Worm (Caenorhabditis elegans) whole organism, L1 larva: ENCODE data around the gene F48B9.3.

ENCODE experiments used
- C04F5.9 ChIP-seq: sonication (generic microtip); optimal IDR thresholded peaks from 2 replicates; lab custom pipeline; 2016; ENCODE audit warnings: missing genetic modification characterization, missing compliant biosample characterization
- ama-1 ChIP-seq: fragments of 150-350 bp; optimal IDR thresholded peaks from 2 replicates; lab custom pipeline; 2014
- ceh-63 ChIP-seq: fragments of 200-800 bp; sonication (Bioruptor generic); optimal IDR thresholded peaks from 2 replicates; lab custom pipeline; 2018; ENCODE audit warnings: mild to moderate bottlenecking, missing genetic modification characterization, missing compliant biosample characterization
- ceh-8 ChIP-seq: fragments of 200-800 bp; sonication (Bioruptor generic); optimal IDR thresholded peaks from 2 replicates; lab custom pipeline; 2018; ENCODE audit warnings: mild to moderate bottlenecking, missing genetic modification characterization, moderate library complexity, missing compliant biosample characterization
- efl-3 ChIP-seq: fragments of 200-800 bp; sonication (Bioruptor generic); optimal IDR thresholded peaks from 2 replicates; lab custom pipeline; 2018; ENCODE audit warnings: mild to moderate bottlenecking, missing genetic modification characterization, missing compliant biosample characterization
- egl-27 ChIP-seq, 2 experiments: fragments of 150-350 bp in 1 of 2; sonication (generic microtip); optimal IDR thresholded peaks; 3 replicates each; lab custom pipeline; 2017 to 2018; ENCODE audit warnings: missing biosample characterization in 2 of 2, missing genetic modification characterization in 2 of 2, missing genetic modification reagents in 2 of 2
- elt-2 ChIP-seq: sonication (generic microtip); optimal IDR thresholded peaks from 2 replicates; lab custom pipeline; 2016; ENCODE audit warnings: missing genetic modification characterization, mild to moderate bottlenecking, inconsistent platforms, missing compliant biosample characterization, missing genetic modification reagents
- elt-3 ChIP-seq, 6 experiments: fragments of 150-350 bp in 1 of 6; sonication (generic microtip); optimal IDR thresholded peaks; 2 replicates each; lab custom pipeline; 2017 to 2018; ENCODE audit warnings: missing biosample characterization in 6 of 6, missing genetic modification characterization in 6 of 6, inconsistent platforms in 1 of 6
- ets-5 ChIP-seq: fragments of 200-800 bp; sonication (Bioruptor generic); IDR thresholded peaks from 2 replicates; pipeline ENCODE4 v1.3.6; 2022; ENCODE audit warnings: missing genetic modification characterization, missing compliant biosample characterization
- fkh-4 ChIP-seq: sonication (generic microtip); optimal IDR thresholded peaks from 2 replicates; lab custom pipeline; 2016; ENCODE audit warnings: missing compliant biosample characterization, missing genetic modification characterization, borderline replicate concordance
- fkh-8 ChIP-seq: sonication (generic microtip); optimal IDR thresholded peaks from 2 replicates; lab custom pipeline; 2016; ENCODE audit warnings: mild to moderate bottlenecking, missing genetic modification characterization, missing compliant biosample characterization
- hlh-4 ChIP-seq: sonication (generic microtip); optimal IDR thresholded peaks from 2 replicates; lab custom pipeline; 2016; ENCODE audit warnings: mild to moderate bottlenecking, missing genetic modification characterization, missing compliant biosample characterization
- hpl-2 ChIP-seq: fragments of 150-350 bp; optimal IDR thresholded peaks from 2 replicates; lab custom pipeline; 2014; ENCODE audit warnings: missing biosample characterization, missing genetic modification reagents, missing genetic modification characterization
- irx-1 ChIP-seq: sonication (generic microtip); optimal IDR thresholded peaks from 2 replicates; lab custom pipeline; 2016; ENCODE audit warnings: missing genetic modification characterization, missing compliant biosample characterization
- isw-1 ChIP-seq: fragments of 200-800 bp; sonication (Bioruptor generic); IDR thresholded peaks from 2 replicates; pipeline ENCODE4 v1.3.6; 2022; ENCODE audit warnings: missing genetic modification characterization, missing compliant biosample characterization
- jun-1 ChIP-seq: fragments of 150-350 bp; optimal IDR thresholded peaks from 2 replicates; lab custom pipeline; 2014; ENCODE audit warnings: missing biosample characterization, missing genetic modification reagents, missing genetic modification characterization
- lin-13 ChIP-seq: fragments of 150-350 bp; optimal IDR thresholded peaks from 2 replicates; lab custom pipeline; 2014; ENCODE audit warnings: missing biosample characterization, missing genetic modification reagents, missing genetic modification characterization
- lin-14 ChIP-seq: fragments of 200-800 bp; sonication (Bioruptor generic); optimal IDR thresholded peaks from 2 replicates; lab custom pipeline; 2018; ENCODE audit warnings: mild to moderate bottlenecking, missing genetic modification characterization, moderate library complexity, missing compliant biosample characterization
- lin-15B ChIP-seq: fragments of 150-350 bp; sonication (generic microtip); optimal IDR thresholded peaks from 3 replicates; lab custom pipeline; 2014; ENCODE audit warnings: missing biosample characterization, missing genetic modification characterization
- lin-39 ChIP-seq: fragments of 150-350 bp; optimal IDR thresholded peaks from 2 replicates; lab custom pipeline; 2014; ENCODE audit warnings: missing biosample characterization, missing genetic modification reagents, missing genetic modification characterization
- lir-3 ChIP-seq: sonication (generic microtip); optimal IDR thresholded peaks from 2 replicates; lab custom pipeline; 2016; ENCODE audit warnings: mild to moderate bottlenecking, missing genetic modification characterization, moderate library complexity, missing compliant biosample characterization; ENCODE audit not compliant: poor library complexity
- lsy-2 ChIP-seq, 2 experiments: fragments of 150-350 bp; optimal IDR thresholded peaks; 2 replicates each; lab custom pipeline; 2014; ENCODE audit warnings: missing biosample characterization in 2 of 2, missing genetic modification characterization in 2 of 2
- mab-9 ChIP-seq: fragments of 200-800 bp; sonication (Bioruptor generic); IDR thresholded peaks from 2 replicates; pipeline ENCODE4 v1.3.6; 2022; ENCODE audit warnings: missing genetic modification reagents, missing genetic modification characterization, missing compliant biosample characterization
- mdl-1 ChIP-seq, 2 experiments: fragments of 150-350 bp; optimal IDR thresholded peaks; 2 replicates each; lab custom pipeline; 2014 to 2017; ENCODE audit warnings: missing biosample characterization in 2 of 2, missing genetic modification characterization in 2 of 2, inconsistent platforms in 1 of 2
- mep-1 ChIP-seq: fragments of 150-350 bp; optimal IDR thresholded peaks from 2 replicates; lab custom pipeline; 2014; ENCODE audit warnings: missing biosample characterization, missing genetic modification characterization
- nhr-11 ChIP-seq: fragments of 150-350 bp; optimal IDR thresholded peaks from 2 replicates; lab custom pipeline; 2014; ENCODE audit warnings: missing biosample characterization, missing genetic modification characterization
- nhr-12 ChIP-seq: sonication (generic microtip); optimal IDR thresholded peaks from 2 replicates; lab custom pipeline; 2017; ENCODE audit warnings: missing biosample characterization, missing genetic modification characterization
- nhr-19 ChIP-seq: fragments of 200-800 bp; sonication (Bioruptor generic); conservative IDR thresholded peaks from 2 replicates; pipeline ENCODE4 v1.3.6; 2022; ENCODE audit warnings: missing genetic modification characterization, missing compliant biosample characterization
- nhr-20 ChIP-seq: sonication (generic microtip); optimal IDR thresholded peaks from 2 replicates; lab custom pipeline; 2016; ENCODE audit warnings: mild to moderate bottlenecking, missing genetic modification characterization, missing compliant biosample characterization
- nhr-76 ChIP-seq: sonication (generic microtip); optimal IDR thresholded peaks from 2 replicates; lab custom pipeline; 2017; ENCODE audit warnings: missing biosample characterization, missing genetic modification characterization
- nhr-77 ChIP-seq: fragments of 150-350 bp; optimal IDR thresholded peaks from 2 replicates; lab custom pipeline; 2014; ENCODE audit warnings: missing biosample characterization, missing genetic modification characterization
- nhr-84 ChIP-seq: sonication (generic microtip); optimal IDR thresholded peaks from 2 replicates; lab custom pipeline; 2017; ENCODE audit warnings: missing biosample characterization, missing genetic modification characterization
- nhr-85 ChIP-seq: sonication (generic microtip); peaks from one replicate; lab custom pipeline; 2016; ENCODE audit warnings: missing genetic modification characterization, inconsistent platforms, missing compliant biosample characterization
- pag-3 ChIP-seq: sonication (generic microtip); optimal IDR thresholded peaks from 2 replicates; lab custom pipeline; 2017; ENCODE audit warnings: missing genetic modification characterization, mild to moderate bottlenecking, missing compliant biosample characterization, antibody characterized with exemption, borderline replicate concordance; ENCODE audit not compliant: insufficient read depth
- pqm-1 ChIP-seq: sonication (generic microtip); optimal IDR thresholded peaks from 3 replicates; lab custom pipeline; 2017; ENCODE audit warnings: missing biosample characterization, missing genetic modification characterization
- rnt-1 ChIP-seq: sonication (generic microtip); optimal IDR thresholded peaks from 2 replicates; lab custom pipeline; 2016; ENCODE audit warnings: mild to moderate bottlenecking, missing genetic modification characterization, moderate library complexity, missing compliant biosample characterization
- skn-1 ChIP-seq: fragments of 150-350 bp; optimal IDR thresholded peaks from 2 replicates; lab custom pipeline; 2014; ENCODE audit warnings: missing biosample characterization, missing genetic modification characterization
- sox-4 ChIP-seq: sonication (generic microtip); optimal IDR thresholded peaks from 2 replicates; lab custom pipeline; 2016; ENCODE audit warnings: missing genetic modification characterization, missing compliant biosample characterization
- sptf-1 ChIP-seq: fragments of 150-350 bp; optimal IDR thresholded peaks from 2 replicates; lab custom pipeline; 2014; ENCODE audit warnings: missing biosample characterization, missing genetic modification characterization
- sup-37 ChIP-seq: fragments of 200-800 bp; sonication (Bioruptor generic); optimal IDR thresholded peaks from 2 replicates; lab custom pipeline; 2018; ENCODE audit warnings: mild to moderate bottlenecking, missing genetic modification characterization, missing compliant biosample characterization
- tbx-2 ChIP-seq: sonication (generic microtip); optimal IDR thresholded peaks from 2 replicates; lab custom pipeline; 2016; ENCODE audit warnings: missing genetic modification characterization, missing compliant biosample characterization
- tlp-1 ChIP-seq: fragments of 150-350 bp; optimal IDR thresholded peaks from 2 replicates; lab custom pipeline; 2014; ENCODE audit warnings: missing biosample characterization, missing genetic modification characterization
- unc-30 ChIP-seq: sonication (generic microtip); optimal IDR thresholded peaks from 2 replicates; lab custom pipeline; 2017; ENCODE audit warnings: missing biosample characterization, missing genetic modification characterization
- unc-86 ChIP-seq: sonication (generic microtip); optimal IDR thresholded peaks from 2 replicates; lab custom pipeline; 2016; ENCODE audit warnings: missing genetic modification characterization, missing compliant biosample characterization
- unc-98 ChIP-seq: fragments of 200-800 bp; sonication (Bioruptor generic); IDR thresholded peaks from 2 replicates; pipeline ENCODE4 v1.3.6; 2022; ENCODE audit warnings: missing genetic modification characterization, missing compliant biosample characterization
- xbp-1 ChIP-seq: sonication (generic microtip); optimal IDR thresholded peaks from 2 replicates; lab custom pipeline; 2016; ENCODE audit warnings: missing genetic modification characterization, missing compliant biosample characterization
- zag-1 ChIP-seq: fragments of 150-350 bp; optimal IDR thresholded peaks from 2 replicates; lab custom pipeline; 2014; ENCODE audit warnings: missing biosample characterization, missing genetic modification characterization
- zip-4 ChIP-seq: fragments of 200-800 bp; sonication (Bioruptor generic); optimal IDR thresholded peaks from 2 replicates; lab custom pipeline; 2018; ENCODE audit warnings: mild to moderate bottlenecking, missing genetic modification characterization, moderate library complexity, missing compliant biosample characterization
- ztf-11 ChIP-seq, 2 experiments: sonication (generic microtip); optimal IDR thresholded peaks; 2 replicates each; lab custom pipeline; 2016 to 2017; ENCODE audit warnings: missing genetic modification characterization in 2 of 2, missing biosample characterization in 1 of 2, missing compliant biosample characterization in 1 of 2
- ztf-4 ChIP-seq: fragments of 150-350 bp; optimal IDR thresholded peaks from 2 replicates; lab custom pipeline; 2014; ENCODE audit warnings: missing biosample characterization, missing genetic modification characterization

F48B9.3 gene

DNA sequence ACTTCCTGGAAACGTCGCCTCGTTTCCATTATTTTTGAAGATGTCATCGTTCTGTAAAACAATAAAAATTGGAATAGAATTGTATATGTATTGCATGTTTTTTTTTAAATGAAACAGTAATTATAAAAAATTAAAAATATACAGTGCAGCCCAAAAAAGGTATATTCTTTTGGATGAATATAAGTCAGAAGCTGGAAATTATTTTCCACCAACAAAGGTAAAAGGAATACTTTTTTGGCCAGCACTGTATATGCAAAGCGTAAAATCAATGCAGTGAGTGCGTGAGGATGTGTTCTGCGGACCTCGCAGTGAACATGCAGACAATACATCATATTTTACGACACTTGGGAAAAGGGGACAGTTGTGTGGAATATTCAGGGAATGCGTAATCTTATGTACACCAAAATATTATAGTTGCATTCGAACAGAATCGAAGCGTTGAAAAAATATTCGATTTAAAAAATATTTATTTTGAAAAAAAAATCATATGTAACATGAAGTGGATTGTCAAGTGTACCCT, 11.6 kb downstream of the F48B9.3 start, which contains the start of gene F48B9.8 (continued):
- no peak for TF ChIP-seq skn-1 (tag; lab: Kevin White, UChicago)
- TF ChIP-seq unc-98 (GFP tag; lab: Robert Waterston, UW): no peak
- peak in 1 of 2 experiments; percentile 54 for TF ChIP-seq lsy-2 (tag; optimal IDR thresholded peaks at IDR 0.05; lab: Kevin White, UChicago)
- no peak for TF ChIP-seq fkh-4 (tag; lab: Kevin White, UChicago)
- TF ChIP-seq efl-3: no peak
- TF ChIP-seq elt-2: no peak
- no peak for TF ChIP-seq ets-5 (GFP tag; lab: Robert Waterston, UW)
- peak; percentile 31 for TF ChIP-seq rnt-1
- TF ChIP-seq lin-15B (tag; lab: Kevin White, UChicago): no peak
- TF ChIP-seq nhr-85 (tag; lab: Kevin White, UChicago): no peak
- peak; percentile 27; the same call in 1 of the 2 replicates for TF ChIP-seq nhr-19 (GFP tag; lab: Robert Waterston, UW)
- TF ChIP-seq unc-30 (tag; lab: Kevin White, UChicago): no peak
- TF ChIP-seq sup-37 (GFP tag; lab: Kevin White, UChicago): no peak
- TF ChIP-seq fkh-8: no peak
- no peak for TF ChIP-seq nhr-84 (tag; lab: Kevin White, UChicago)
- no peak for TF ChIP-seq nhr-11 (tag; lab: Kevin White, UChicago)
- TF ChIP-seq mep-1 (tag; lab: Kevin White, UChicago): no peak
- no peak for TF ChIP-seq ama-1
- TF ChIP-seq jun-1: no peak
- no peak for TF ChIP-seq irx-1
- no peak for TF ChIP-seq pag-3
- no peak for TF ChIP-seq sox-4 (tag; lab: Kevin White, UChicago)
- no peak for TF ChIP-seq egl-27 (tag; optimal IDR thresholded peaks at IDR 0.05; lab: Kevin White, UChicago)
- no peak for TF ChIP-seq lin-14 (GFP tag; lab: Kevin White, UChicago)
- TF ChIP-seq lin-13 (GFP tag; lab: Kevin White, UChicago): no peak
- TF ChIP-seq sptf-1: no peak
- TF ChIP-seq nhr-77 (tag; lab: Kevin White, UChicago): no peak
- TF ChIP-seq hlh-4 (tag; lab: Kevin White, UChicago): no peak
- no peak for TF ChIP-seq ceh-8 (GFP tag; lab: Kevin White, UChicago)
- TF ChIP-seq ceh-63 (GFP tag; lab: Kevin White, UChicago): no peak
- no peak for TF ChIP-seq isw-1 (GFP tag; lab: Robert Waterston, UW)

DNA sequence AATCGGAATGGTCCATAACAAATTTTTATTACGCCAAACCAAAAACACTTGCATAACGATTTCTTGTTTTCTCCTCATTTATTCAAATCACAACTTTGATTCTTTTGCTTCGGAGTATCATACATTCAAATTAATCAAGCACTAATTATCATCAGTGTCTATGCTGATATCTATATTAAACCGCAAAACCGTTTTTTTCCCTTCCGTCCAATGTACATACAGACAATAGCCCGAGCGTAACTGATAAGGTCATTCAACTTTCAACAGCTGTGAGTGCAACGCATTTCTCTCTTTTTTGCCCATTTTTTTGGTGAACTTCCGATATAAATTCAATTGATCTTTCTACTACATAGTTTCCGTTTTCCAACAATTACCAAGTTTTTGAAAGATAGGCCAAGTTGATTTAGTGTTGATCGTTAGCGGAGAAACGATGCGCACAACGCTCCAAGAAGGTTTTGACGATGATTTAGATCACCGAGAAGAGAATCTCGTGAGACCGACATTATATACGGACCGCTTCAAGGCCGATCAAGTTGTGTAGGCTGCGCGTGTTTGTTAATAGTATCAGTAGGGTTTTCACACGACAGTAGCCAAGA, 13.0 kb downstream of the F48B9.3 start:
- TF ChIP-seq mab-9 (GFP tag; lab: Robert Waterston, UW) (no peak), tbx-2 (peak; percentile 5), xbp-1 (tag; lab: Kevin White, UChicago) (no peak), lir-3 (no peak), hpl-2 (GFP tag; lab: Kevin White, UChicago) (no peak), unc-98 (GFP tag; lab: Robert Waterston, UW) (no peak), tlp-1 (tag; lab: Kevin White, UChicago) (no peak), nhr-76 (tag; lab: Kevin White, UChicago) (no peak), mep-1 (tag; lab: Kevin White, UChicago) (peak; percentile 11), efl-3 (no peak), pqm-1 (tag; lab: Kevin White, UChicago) (no peak), nhr-85 (tag; lab: Kevin White, UChicago) (peak; percentile 88), sup-37 (GFP tag; lab: Kevin White, UChicago) (no peak), zip-4 (GFP tag; lab: Kevin White, UChicago) (no peak), unc-86 (tag; lab: Kevin White, UChicago) (no peak), elt-2 (peak; percentile 66), zag-1 (tag; lab: Kevin White, UChicago) (no peak), ets-5 (GFP tag; lab: Robert Waterston, UW) (no peak), nhr-19 (GFP tag; lab: Robert Waterston, UW) (0 out of 2 replicates have a peak, but pooled peaks have one; percentile 3), ztf-4 (tag; lab: Kevin White, UChicago) (no peak), nhr-20 (tag; lab: Kevin White, UChicago) (peak; percentile 30), elt-3 (tag; optimal IDR thresholded peaks at IDR 0.05; lab: Kevin White, UChicago) (peak in 5 of 6 experiments; percentile 44 to 72 (median 68)), ztf-11 (tag; optimal IDR thresholded peaks at IDR 0.05; lab: Kevin White, UChicago) (no peak), rnt-1 (no peak), ceh-8 (GFP tag; lab: Kevin White, UChicago) (no peak), C04F5.9 (tag; lab: Kevin White, UChicago) (no peak), nhr-12 (tag; lab: Kevin White, UChicago) (no peak), ama-1 (no peak), fkh-8 (no peak), lin-15B (tag; lab: Kevin White, UChicago) (no peak), mdl-1 (tag; optimal IDR thresholded peaks at IDR 0.05; lab: Kevin White, UChicago) (peak in 1 of 2 experiments; percentile 24), hlh-4 (tag; lab: Kevin White, UChicago) (no peak), lin-39 (tag; lab: Kevin White, UChicago) (no peak)
